Fruit fly (Drosophila melanogaster): Measurements from ENCODE around the gene Timp.
A peak's percentile ranks its signal among the peaks of the same experiment; 100 is the strongest.

The Timp gene

dm6 chr3R:10168483-10169064, 44.2 kb downstream of the Timp start (continued):
- peak; percentile 32 for TF ChIP-seq mam (GFP tag; optimal IDR thresholded peaks at IDR 0.05)
- no peak for TF ChIP-seq Doc2 (GFP tag; IDR thresholded peaks at IDR 0.05)
- no peak for TF ChIP-seq CG6791 (GFP tag; IDR thresholded peaks at IDR 0.05; ENCODE audit: partially characterized antibody)
- TF ChIP-seq CG13123 (GFP tag; optimal IDR thresholded peaks at IDR 0.05), result peak; percentile 38
- peak in 1 of 2 experiments; percentile 39 for TF ChIP-seq dpn (GFP tag; optimal IDR thresholded peaks at IDR 0.05)
- no peak for TF ChIP-seq ranshi (GFP tag; IDR thresholded peaks at IDR 0.05)
- TF ChIP-seq CG11723 (GFP tag; optimal IDR thresholded peaks at IDR 0.05), result no peak
- TF ChIP-seq H15 (GFP tag; IDR thresholded peaks at IDR 0.05), result no peak
- TF ChIP-seq Meics (GFP tag; optimal IDR thresholded peaks at IDR 0.05), result peak; percentile 34
- 0 out of 2 replicates have a peak, but pooled peaks have one; percentile 22 for TF ChIP-seq HLH3B (GFP tag; IDR thresholded peaks at IDR 0.05)
- peak; percentile 55 for TF ChIP-seq CG6254 (GFP tag; optimal IDR thresholded peaks at IDR 0.05)
- no peak for TF ChIP-seq CG13287 (GFP tag; IDR thresholded peaks at IDR 0.05; ENCODE audit: partially characterized antibody)
- peak; percentile 22 for TF ChIP-seq HLH54F (GFP tag; optimal IDR thresholded peaks at IDR 0.05)
- peak; percentile 10 for TF ChIP-seq CG2116 (GFP tag; optimal IDR thresholded peaks at IDR 0.05)
- no peak for TF ChIP-seq crol (GFP tag; IDR thresholded peaks at IDR 0.05)
- TF ChIP-seq Med (GFP tag), result peak; percentile 92
- TF ChIP-seq CG2120 (GFP tag; optimal IDR thresholded peaks at IDR 0.05), result peak; percentile 70
- peak; percentile 4 for TF ChIP-seq Chrac-16 (GFP tag; optimal IDR thresholded peaks at IDR 0.05)
- no peak for TF ChIP-seq CG16863 (GFP tag; optimal IDR thresholded peaks at IDR 0.05)
- TF ChIP-seq chm (GFP tag; IDR thresholded peaks at IDR 0.05), result no peak
- TF ChIP-seq Six4 (GFP tag; optimal IDR thresholded peaks at IDR 0.05), result no peak
- no peak for TF ChIP-seq kah (GFP tag; optimal IDR thresholded peaks at IDR 0.05)
- TF ChIP-seq vvl (GFP tag; IDR thresholded peaks at IDR 0.05), result peak; percentile 46; the same call in 1 of the 2 replicates
- TF ChIP-seq CG33213 (GFP tag; optimal IDR thresholded peaks at IDR 0.05), result peak; percentile 31
- peak; percentile 8 for TF ChIP-seq Fer1 (GFP tag; optimal IDR thresholded peaks at IDR 0.05)
- TF ChIP-seq CG15514 (GFP tag; optimal IDR thresholded peaks at IDR 0.05), result no peak
- no peak for TF ChIP-seq btn (GFP tag; optimal IDR thresholded peaks at IDR 0.05)
- peak; percentile 57 for TF ChIP-seq CoRest (tag; optimal IDR thresholded peaks at IDR 0.05)
- no peak for TF ChIP-seq cg (GFP tag; optimal IDR thresholded peaks at IDR 0.05)
- no peak for TF ChIP-seq pum (GFP tag; optimal IDR thresholded peaks at IDR 0.05)
- TF ChIP-seq CG17385 (GFP tag; optimal IDR thresholded peaks at IDR 0.05), result peak; percentile 46
- TF ChIP-seq dm (GFP tag; optimal IDR thresholded peaks at IDR 0.05), result no peak
- no peak for TF ChIP-seq gcm (GFP tag; optimal IDR thresholded peaks at IDR 0.05)
- no peak for TF ChIP-seq CG12219 (GFP tag; optimal IDR thresholded peaks at IDR 0.05)
- TF ChIP-seq gce (GFP tag; IDR thresholded peaks at IDR 0.05), result 0 out of 3 replicates have a peak, but pooled peaks have one; percentile 20
- peak; percentile 41 for TF ChIP-seq schlank (tag; optimal IDR thresholded peaks at IDR 0.05)
- no peak for TF ChIP-seq CG17186 (GFP tag; optimal IDR thresholded peaks at IDR 0.05)
- TF ChIP-seq CG5180 (GFP tag; optimal IDR thresholded peaks at IDR 0.05), result no peak
- peak; percentile 62 for TF ChIP-seq gem (tag; optimal IDR thresholded peaks at IDR 0.05)
- no peak for TF ChIP-seq Spps (tag; optimal IDR thresholded peaks at IDR 0.05)
- no peak for TF ChIP-seq inv (GFP tag; IDR thresholded peaks at IDR 0.05; ENCODE audit: partially characterized antibody)
- no peak for TF ChIP-seq prd (optimal IDR thresholded peaks at IDR 0.05)
- peak; percentile 26; the same call in 2 of the 3 replicates for TF ChIP-seq prd (GFP tag; IDR thresholded peaks at IDR 0.05)
- no peak for TF ChIP-seq gsb (GFP tag; IDR thresholded peaks at IDR 0.05)
- TF ChIP-seq dimm (GFP tag; IDR thresholded peaks at IDR 0.05), result no peak
- TF ChIP-seq abd-A (tag; optimal IDR thresholded peaks at IDR 0.05), result no peak
- no peak for TF ChIP-seq danr (GFP tag; IDR thresholded peaks at IDR 0.05)
- TF ChIP-seq lola (GFP tag; optimal IDR thresholded peaks at IDR 0.05), result no peak
- peak; percentile 38 for TF ChIP-seq CG17359 (tag; optimal IDR thresholded peaks at IDR 0.05)
- TF ChIP-seq br (optimal IDR thresholded peaks at IDR 0.05), result no peak
- no peak for TF ChIP-seq shn (GFP tag; optimal IDR thresholded peaks at IDR 0.05)
